Worm (Caenorhabditis elegans) whole organism, early embryonic: ENCODE results near the gene dnj-19.

Experiments used
- B0310.2 ChIP-seq: sonication (generic microtip); optimal IDR thresholded peaks from 2 replicates; lab custom pipeline; 2016; ENCODE audit warnings: mild to moderate bottlenecking, missing genetic modification characterization, missing compliant biosample characterization
- ama-1 ChIP-seq: fragments of 150-350 bp; optimal IDR thresholded peaks from 2 replicates; lab custom pipeline; 2014
- flt-1 ChIP-seq: fragments of 200-800 bp; sonication (Bioruptor generic); IDR thresholded peaks from 2 replicates; pipeline ENCODE4 v1.3.6; 2022; ENCODE audit warnings: missing genetic modification characterization, missing compliant biosample characterization
- hmbx-1 ChIP-seq: sonication (generic microtip); optimal IDR thresholded peaks from 2 replicates; lab custom pipeline; 2016; ENCODE audit warnings: mild to moderate bottlenecking, missing genetic modification characterization, missing compliant biosample characterization
- hmg-4 ChIP-seq: fragments of 200-800 bp; sonication (Bioruptor generic); optimal IDR thresholded peaks from 2 replicates; lab custom pipeline; 2018; ENCODE audit warnings: mild to moderate bottlenecking, missing genetic modification characterization, missing compliant biosample characterization
- hnd-1 ChIP-seq: sonication (generic microtip); optimal IDR thresholded peaks from 2 replicates; lab custom pipeline; 2016; ENCODE audit warnings: missing genetic modification characterization, missing compliant biosample characterization
- pes-1 ChIP-seq: fragments of 200-800 bp; sonication (Bioruptor generic); IDR thresholded peaks from 2 replicates; pipeline ENCODE4 v1.3.6; 2022; ENCODE audit warnings: missing genetic modification reagents, missing genetic modification characterization, missing compliant biosample characterization
- scrt-1 ChIP-seq: fragments of 200-800 bp; sonication (Bioruptor generic); IDR thresholded peaks from 2 replicates; pipeline ENCODE4 v1.3.6; 2022; ENCODE audit warnings: missing genetic modification characterization, missing compliant biosample characterization
- tbx-37 ChIP-seq: fragments of 200-800 bp; sonication (Bioruptor generic); conservative IDR thresholded peaks from 2 replicates; pipeline ENCODE4 v1.3.6; 2022; ENCODE audit warnings: missing genetic modification reagents, missing genetic modification characterization, missing compliant biosample characterization

DNA sequence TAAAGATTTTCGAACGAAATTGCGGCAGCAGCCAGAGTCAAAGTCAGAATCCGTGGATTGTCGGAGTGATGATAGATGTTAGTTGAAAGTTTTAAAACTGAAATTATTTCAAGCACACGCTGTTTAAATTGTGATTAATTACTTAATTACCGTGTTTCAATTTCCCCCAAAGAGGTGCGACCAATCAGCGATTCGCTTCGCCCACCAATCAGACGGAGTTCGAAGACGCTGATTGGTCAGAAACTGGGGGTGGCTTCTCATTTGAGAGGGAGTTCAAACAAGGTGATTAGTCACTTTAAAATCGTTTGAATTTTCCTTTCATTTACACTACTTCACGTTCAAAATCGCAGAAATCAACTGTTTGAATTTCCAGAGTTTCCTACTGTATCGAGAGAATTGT lies 5.2 kb downstream of the dnj-19 start:
- no peak for TF ChIP-seq hmg-4
- no peak for TF ChIP-seq ama-1 (lab: Kevin White, UChicago)
- TF ChIP-seq hmbx-1 (tag; lab: Kevin White, UChicago): no peak
- no peak for TF ChIP-seq B0310.2 (tag; lab: Kevin White, UChicago)
- no peak for TF ChIP-seq hnd-1
- no peak for TF ChIP-seq tbx-37 (GFP tag; lab: Robert Waterston, UW)
- no peak for TF ChIP-seq scrt-1 (GFP tag; lab: Robert Waterston, UW)
- TF ChIP-seq flt-1: no peak
- TF ChIP-seq pes-1 (GFP tag; lab: Robert Waterston, UW): no peak
